Fruit fly (Drosophila melanogaster): Measurements from ENCODE around the gene if.

Gene if

dm6 chrX:16723203-16724173, 59.7 kb downstream of the if start:
- TF ChIP-seq CG6813 (GFP tag; optimal IDR thresholded peaks at IDR 0.05) (peak; percentile 20), Dfd (GFP tag; optimal IDR thresholded peaks at IDR 0.05) (no peak), Xrp1 (GFP tag; IDR thresholded peaks at IDR 0.05) (peak; percentile 74), CG3065 (GFP tag; optimal IDR thresholded peaks at IDR 0.05) (no peak), CG43689 (GFP tag; IDR thresholded peaks at IDR 0.05) (peak; percentile 19; the same call in 1 of the 2 replicates), CG7963 (GFP tag; IDR thresholded peaks at IDR 0.05; ENCODE audit: partially characterized antibody) (no peak), org-1 (GFP tag; optimal IDR thresholded peaks at IDR 0.05) (peak; percentile 84), exex (tag; optimal IDR thresholded peaks at IDR 0.05) (no peak), nerfin-1 (tag; optimal IDR thresholded peaks at IDR 0.05) (peak; percentile 1), Six4 (GFP tag; optimal IDR thresholded peaks at IDR 0.05) (peak; percentile 8), yki (optimal IDR thresholded peaks at IDR 0.05) (no peak), CrebB (tag; optimal IDR thresholded peaks at IDR 0.05) (peak; percentile 43), trem (tag; optimal IDR thresholded peaks at IDR 0.05) (peak; percentile 13), CG15011 (GFP tag; optimal IDR thresholded peaks at IDR 0.05) (peak; percentile 36), z (GFP tag; IDR thresholded peaks at IDR 0.05) (no peak), emc (GFP tag; optimal IDR thresholded peaks at IDR 0.05) (no peak), dati (GFP tag; IDR thresholded peaks at IDR 0.05) (no peak), Lhr (GFP tag; optimal IDR thresholded peaks at IDR 0.05) (no peak), D (optimal IDR thresholded peaks at IDR 0.05) (no peak), D (GFP tag; optimal IDR thresholded peaks at IDR 0.05) (peak; percentile 44), Bdp1 (GFP tag; optimal IDR thresholded peaks at IDR 0.05) (peak; percentile 19), slbo (GFP tag; IDR thresholded peaks at IDR 0.05) (peak; percentile 73), Rfx (GFP tag; IDR thresholded peaks at IDR 0.05) (peak; percentile 75), her (GFP tag; optimal IDR thresholded peaks at IDR 0.05) (no peak), toy (GFP tag; IDR thresholded peaks at IDR 0.05) (no peak), dmrt11E (tag; optimal IDR thresholded peaks at IDR 0.05) (peak; percentile 69), Taf1 (GFP tag; IDR thresholded peaks at IDR 0.05) (peak; percentile 30; the same call in 1 of the 2 replicates), CG1603 (tag; optimal IDR thresholded peaks at IDR 0.05) (no peak), da (GFP tag; optimal IDR thresholded peaks at IDR 0.05) (peak; percentile 11), CG11456 (GFP tag; IDR thresholded peaks at IDR 0.05) (peak; percentile 53; the same call in 2 of the 3 replicates), dmrt99B (tag; optimal IDR thresholded peaks at IDR 0.05) (peak; percentile 71), CG9215 (GFP tag; IDR thresholded peaks at IDR 0.05) (peak; percentile 82), ap (GFP tag; IDR thresholded peaks at IDR 0.05) (0 out of 2 replicates have a peak, but pooled peaks have one; percentile 10), CG15696 (tag; optimal IDR thresholded peaks at IDR 0.05) (no peak), CG13894 (tag; optimal IDR thresholded peaks at IDR 0.05) (no peak), sqz (GFP tag; optimal IDR thresholded peaks at IDR 0.05) (no peak), CG1647 (GFP tag; optimal IDR thresholded peaks at IDR 0.05) (no peak), Abd-B (GFP tag; optimal IDR thresholded peaks at IDR 0.05) (peak; percentile 69), Sox102F (GFP tag; optimal IDR thresholded peaks at IDR 0.05) (peak; percentile 86), tin (GFP tag; optimal IDR thresholded peaks at IDR 0.05) (peak; percentile 27), chinmo (GFP tag; IDR thresholded peaks at IDR 0.05; ENCODE audit: partially characterized antibody) (0 out of 4 replicates have a peak, but pooled peaks have one; percentile 53), dm (GFP tag; optimal IDR thresholded peaks at IDR 0.05) (no peak), chm (GFP tag; IDR thresholded peaks at IDR 0.05) (no peak), CG1792 (GFP tag; optimal IDR thresholded peaks at IDR 0.05) (no peak), E2f2 (GFP tag; IDR thresholded peaks at IDR 0.05) (peak; percentile 53; the same call in 1 of the 2 replicates), rib (GFP tag; IDR thresholded peaks at IDR 0.05) (0 out of 2 replicates have a peak, but pooled peaks have one; percentile 13), nom (GFP tag; optimal IDR thresholded peaks at IDR 0.05) (peak; percentile 90), gcm2 (GFP tag; optimal IDR thresholded peaks at IDR 0.05) (peak; percentile 10), disco-r (GFP tag; optimal IDR thresholded peaks at IDR 0.05) (peak; percentile 35)
